Worm (Caenorhabditis elegans) whole organism, young adult: Measurements from ENCODE around the gene C48B4.7.

Source experiments
- B0019.2 ChIP-seq: fragments of 200-800 bp; sonication (Bioruptor generic); conservative IDR thresholded peaks from 2 replicates; pipeline ENCODE4 v1.3.6; 2022; ENCODE audit warnings: missing genetic modification reagents, missing genetic modification characterization, missing compliant biosample characterization
- C17E4.6 ChIP-seq: fragments of 200-800 bp; sonication (Bioruptor generic); IDR thresholded peaks from 2 replicates; pipeline ENCODE4 v1.3.6; 2022; ENCODE audit warnings: missing genetic modification reagents, missing genetic modification characterization, missing compliant biosample characterization
- D2030.7 ChIP-seq: fragments of 200-800 bp; sonication (Bioruptor generic); IDR thresholded peaks from 2 replicates; pipeline ENCODE4 v1.3.6; 2022; ENCODE audit warnings: missing genetic modification reagents, missing genetic modification characterization, missing compliant biosample characterization
- F10E7.11 ChIP-seq: sonication (generic microtip); optimal IDR thresholded peaks from 2 replicates; lab custom pipeline; 2017; ENCODE audit warnings: mild to moderate bottlenecking, missing genetic modification characterization, moderate library complexity, missing compliant biosample characterization
- F22D6.2 ChIP-seq: sonication (generic microtip); optimal IDR thresholded peaks from 2 replicates; lab custom pipeline; 2016; ENCODE audit warnings: mild to moderate bottlenecking, missing genetic modification characterization, missing compliant biosample characterization
- K11D2.4 ChIP-seq: fragments of 200-800 bp; sonication (Bioruptor generic); IDR thresholded peaks from 2 replicates; pipeline ENCODE4 v1.3.6; 2022; ENCODE audit warnings: missing genetic modification reagents, missing genetic modification characterization, missing compliant biosample characterization
- ZK185.1 ChIP-seq: sonication (generic microtip); optimal IDR thresholded peaks from 2 replicates; lab custom pipeline; 2016; ENCODE audit warnings: mild to moderate bottlenecking, missing genetic modification characterization, missing compliant biosample characterization; ENCODE audit not compliant: poor library complexity, severe bottlenecking
- akir-1 ChIP-seq: fragments of 200-800 bp; sonication (Bioruptor generic); optimal IDR thresholded peaks from 2 replicates; lab custom pipeline; 2018; ENCODE audit warnings: mild to moderate bottlenecking, missing genetic modification characterization, moderate library complexity, missing compliant biosample characterization
- aptf-3 ChIP-seq: fragments of 200-800 bp; sonication (Bioruptor generic); IDR thresholded peaks from 2 replicates; pipeline ENCODE4 v1.3.6; 2022; ENCODE audit warnings: missing genetic modification characterization, missing compliant biosample characterization
- atf-7 ChIP-seq: sonication (generic microtip); optimal IDR thresholded peaks from 2 replicates; lab custom pipeline; 2017; ENCODE audit warnings: mild to moderate bottlenecking, missing genetic modification characterization, missing compliant biosample characterization
- athp-1 ChIP-seq: sonication (generic microtip); optimal IDR thresholded peaks from 2 replicates; lab custom pipeline; 2017; ENCODE audit warnings: mild to moderate bottlenecking, missing genetic modification characterization, missing compliant biosample characterization
- attf-5 ChIP-seq: fragments of 200-800 bp; sonication (Bioruptor generic); optimal IDR thresholded peaks from 2 replicates; lab custom pipeline; 2018; ENCODE audit warnings: mild to moderate bottlenecking, missing genetic modification characterization, missing compliant biosample characterization
- attf-6 ChIP-seq: fragments of 200-800 bp; sonication (Bioruptor generic); IDR thresholded peaks from 2 replicates; pipeline ENCODE4 v1.3.6; 2022; ENCODE audit warnings: missing genetic modification reagents, missing genetic modification characterization, missing compliant biosample characterization
- bed-1 ChIP-seq: fragments of 200-800 bp; sonication (Bioruptor generic); IDR thresholded peaks from 2 replicates; pipeline ENCODE4 v1.3.6; 2022; ENCODE audit warnings: missing genetic modification reagents, missing genetic modification characterization, missing compliant biosample characterization
- bed-2 ChIP-seq: fragments of 200-800 bp; sonication (Bioruptor generic); IDR thresholded peaks from 2 replicates; pipeline ENCODE4 v1.3.6; 2022; ENCODE audit warnings: missing genetic modification reagents, missing genetic modification characterization, missing compliant biosample characterization
- ceh-58 ChIP-seq: fragments of 200-800 bp; sonication (Bioruptor generic); IDR thresholded peaks from 2 replicates; pipeline ENCODE4 v1.3.6; 2022; ENCODE audit warnings: missing genetic modification characterization, missing compliant biosample characterization
- ceh-79 ChIP-seq: sonication (generic microtip); optimal IDR thresholded peaks from 2 replicates; lab custom pipeline; 2017; ENCODE audit warnings: mild to moderate bottlenecking, missing genetic modification characterization, missing compliant biosample characterization
- dpff-1 ChIP-seq: sonication (generic microtip); optimal IDR thresholded peaks from 2 replicates; lab custom pipeline; 2017; ENCODE audit warnings: mild to moderate bottlenecking, missing genetic modification characterization, missing compliant biosample characterization
- dpl-1 ChIP-seq: fragments of 150-350 bp; optimal IDR thresholded peaks from 2 replicates; lab custom pipeline; 2014; ENCODE audit warnings: missing biosample characterization, missing genetic modification reagents, missing genetic modification characterization
- efl-1 ChIP-seq: fragments of 150-350 bp; optimal IDR thresholded peaks from 2 replicates; lab custom pipeline; 2014; ENCODE audit warnings: missing biosample characterization, missing genetic modification reagents, missing genetic modification characterization
- fkh-3 ChIP-seq: sonication (generic microtip); optimal IDR thresholded peaks from 2 replicates; lab custom pipeline; 2016; ENCODE audit warnings: mild to moderate bottlenecking, missing genetic modification characterization, missing compliant biosample characterization
- him-1 ChIP-seq: sonication (generic microtip); optimal IDR thresholded peaks from 2 replicates; lab custom pipeline; 2016; ENCODE audit warnings: missing genotype, missing genetic modification reagents, missing genetic modification characterization, missing compliant biosample characterization
- hlh-26 ChIP-seq: fragments of 200-800 bp; sonication (Bioruptor generic); conservative IDR thresholded peaks from 2 replicates; pipeline ENCODE4 v1.3.6; 2022; ENCODE audit warnings: missing genetic modification reagents, missing genetic modification characterization, missing compliant biosample characterization
- hmg-20 ChIP-seq: fragments of 200-800 bp; sonication (Bioruptor generic); IDR thresholded peaks from 2 replicates; pipeline ENCODE4 v1.3.6; 2022; ENCODE audit warnings: missing genetic modification reagents, missing genetic modification characterization, missing compliant biosample characterization
- lag-1 ChIP-seq: fragments of 200-800 bp; sonication (Bioruptor generic); IDR thresholded peaks from 2 replicates; pipeline ENCODE4 v1.3.6; 2022; ENCODE audit warnings: missing genetic modification reagents, missing genetic modification characterization, missing compliant biosample characterization
- lin-35 ChIP-seq, 3 experiments: fragments of 150-350 bp in 2 of 3; sonication (generic microtip) in 1 of 3; optimal IDR thresholded peaks; 2 replicates each; lab custom pipeline; 2014 to 2018; ENCODE audit warnings: missing biosample characterization in 3 of 3, missing genetic modification characterization in 3 of 3, missing genetic modification reagents in 3 of 3
- lin-40 ChIP-seq: sonication (generic microtip); optimal IDR thresholded peaks from 2 replicates; lab custom pipeline; 2016; ENCODE audit warnings: missing genetic modification characterization, mild to moderate bottlenecking, missing compliant biosample characterization, missing genotype, missing genetic modification reagents
- lir-1 ChIP-seq: fragments of 200-800 bp; sonication (Bioruptor generic); conservative IDR thresholded peaks from 2 replicates; pipeline ENCODE4 v1.3.6; 2022; ENCODE audit warnings: missing genetic modification reagents, missing genetic modification characterization, missing compliant biosample characterization
- lsl-1 ChIP-seq: fragments of 200-800 bp; sonication (Bioruptor generic); optimal IDR thresholded peaks from 2 replicates; lab custom pipeline; 2018; ENCODE audit warnings: mild to moderate bottlenecking, missing genetic modification characterization, moderate library complexity, missing compliant biosample characterization
- madf-6 ChIP-seq: fragments of 200-800 bp; sonication (Bioruptor generic); IDR thresholded peaks from 2 replicates; pipeline ENCODE4 v1.3.6; 2022; ENCODE audit warnings: missing genetic modification reagents, missing genetic modification characterization, missing compliant biosample characterization
- mcd-1 ChIP-seq: fragments of 200-800 bp; sonication (Bioruptor generic); IDR thresholded peaks from 2 replicates; pipeline ENCODE4 v1.3.6; 2022; ENCODE audit warnings: missing genetic modification reagents, missing genetic modification characterization, missing compliant biosample characterization
- mel-28 ChIP-seq: sonication (generic microtip); optimal IDR thresholded peaks from 2 replicates; lab custom pipeline; 2016; ENCODE audit warnings: borderline replicate concordance, mild to moderate bottlenecking, missing genetic modification characterization, missing compliant biosample characterization
- mxl-1 ChIP-seq: sonication (generic microtip); optimal IDR thresholded peaks from 2 replicates; lab custom pipeline; 2016; ENCODE audit warnings: missing genetic modification characterization, missing compliant biosample characterization
- nfya-2 ChIP-seq: fragments of 200-800 bp; sonication (Bioruptor generic); IDR thresholded peaks from 2 replicates; pipeline ENCODE4 v1.3.6; 2022; ENCODE audit warnings: missing genetic modification reagents, missing genetic modification characterization, missing compliant biosample characterization
- nhr-27 ChIP-seq: fragments of 200-800 bp; sonication (Bioruptor generic); optimal IDR thresholded peaks from 2 replicates; lab custom pipeline; 2018; ENCODE audit warnings: mild to moderate bottlenecking, missing genetic modification characterization, moderate library complexity, missing compliant biosample characterization
- rec-8 ChIP-seq, 2 experiments: sonication (generic microtip); optimal IDR thresholded peaks; 2 replicates each; lab custom pipeline; 2016; ENCODE audit warnings: mild to moderate bottlenecking in 2 of 2, missing genetic modification characterization in 2 of 2, missing genetic modification reagents in 2 of 2, missing genotype in 2 of 2, missing biosample characterization in 1 of 2, missing compliant biosample characterization in 1 of 2, moderate library complexity in 1 of 2
- rpc-1 ChIP-seq, 2 experiments: fragments of 150-350 bp in 1 of 2; sonication (generic microtip) in 1 of 2; optimal IDR thresholded peaks; 2 replicates each; lab custom pipeline; 2014 to 2018; ENCODE audit warnings: missing biosample characterization in 1 of 2, missing genetic modification characterization in 1 of 2, missing genetic modification reagents in 1 of 2, missing genotype in 1 of 2
- sea-2 ChIP-seq: fragments of 200-800 bp; sonication (Bioruptor generic); IDR thresholded peaks from 2 replicates; pipeline ENCODE4 v1.3.6; 2022; ENCODE audit warnings: missing genetic modification characterization, missing compliant biosample characterization
- snpc-1.3 ChIP-seq: sonication (generic microtip); optimal IDR thresholded peaks from 2 replicates; lab custom pipeline; 2017; ENCODE audit warnings: missing genetic modification characterization, mild to moderate bottlenecking, missing compliant biosample characterization, antibody characterized with exemption, moderate library complexity, missing genotype, missing genetic modification reagents; ENCODE audit not compliant: insufficient read depth
- snpc-3.4 ChIP-seq: sonication (generic microtip); optimal IDR thresholded peaks from 2 replicates; lab custom pipeline; 2017; ENCODE audit warnings: missing genetic modification characterization, mild to moderate bottlenecking, missing compliant biosample characterization, antibody characterized with exemption, moderate library complexity, missing genotype, missing genetic modification reagents
- sptf-2 ChIP-seq: fragments of 200-800 bp; sonication (Bioruptor generic); optimal IDR thresholded peaks from 2 replicates; lab custom pipeline; 2018; ENCODE audit warnings: mild to moderate bottlenecking, missing genetic modification characterization, missing compliant biosample characterization
- tbp1 ChIP-seq: fragments of 200-800 bp; sonication (Bioruptor generic); optimal IDR thresholded peaks from 2 replicates; lab custom pipeline; 2018; ENCODE audit warnings: mild to moderate bottlenecking, missing genetic modification characterization, missing compliant biosample characterization
- tbx-9 ChIP-seq: sonication (generic microtip); optimal IDR thresholded peaks from 2 replicates; lab custom pipeline; 2016; ENCODE audit warnings: borderline replicate concordance, missing genetic modification characterization, inconsistent platforms, missing compliant biosample characterization
- tlf-1 ChIP-seq: fragments of 200-800 bp; sonication (Bioruptor generic); optimal IDR thresholded peaks from 2 replicates; lab custom pipeline; 2018; ENCODE audit warnings: mild to moderate bottlenecking, missing genetic modification characterization, missing compliant biosample characterization
- unc-62 ChIP-seq: fragments of 150-350 bp; optimal IDR thresholded peaks from 2 replicates; lab custom pipeline; 2014; ENCODE audit warnings: missing biosample characterization, missing genetic modification reagents, missing genetic modification characterization
- xnd-1 ChIP-seq: sonication (generic microtip); optimal IDR thresholded peaks from 2 replicates; lab custom pipeline; 2016; ENCODE audit warnings: missing genotype, missing genetic modification reagents, missing genetic modification characterization, missing compliant biosample characterization
- ztf-3 ChIP-seq: fragments of 200-800 bp; sonication (Bioruptor generic); optimal IDR thresholded peaks from 2 replicates; lab custom pipeline; 2018; ENCODE audit warnings: mild to moderate bottlenecking, missing genetic modification characterization, missing compliant biosample characterization
- ztf-6 ChIP-seq: fragments of 200-800 bp; sonication (Bioruptor generic); IDR thresholded peaks from 2 replicates; pipeline ENCODE4 v1.3.6; 2022; ENCODE audit warnings: missing genetic modification reagents, missing genetic modification characterization, missing compliant biosample characterization

C48B4.7 gene

ce11 chrIII:9546016-9546659 is 13.1 kb downstream of the C48B4.7 start, which contains the start of gene unc-16 (continued):
- TF ChIP-seq C17E4.6 (GFP tag; lab: Robert Waterston, UW) (0 out of 2 replicates have a peak, but pooled peaks have one; percentile 36), bed-2 (no peak), sptf-2 (GFP tag; lab: Kevin White, UChicago) (no peak), ceh-79 (tag; lab: Kevin White, UChicago) (no peak), tbp1 (peak; percentile 42), rpc-1 (optimal IDR thresholded peaks at IDR 0.05; lab: Kevin White, UChicago) (peak; percentile 13), rpc-1 (tag; optimal IDR thresholded peaks at IDR 0.05; lab: Kevin White, UChicago) (no peak), lin-35 (GFP tag; optimal IDR thresholded peaks at IDR 0.05; lab: Kevin White, UChicago) (peak in 1 of 3 experiments; percentile 82), dpl-1 (GFP tag; lab: Kevin White, UChicago) (peak; percentile 34), snpc-1.3 (tag; lab: Kevin White, UChicago) (no peak), tlf-1 (GFP tag; lab: Kevin White, UChicago) (peak; percentile 28), lir-1 (GFP tag; lab: Robert Waterston, UW) (no peak), hmg-20 (GFP tag; lab: Robert Waterston, UW) (no peak), efl-1 (GFP tag; lab: Kevin White, UChicago) (peak; percentile 19), ZK185.1 (peak; percentile 65), him-1 (tag; lab: Kevin White, UChicago) (no peak), athp-1 (tag; lab: Kevin White, UChicago) (peak; percentile 62), sea-2 (GFP tag; lab: Robert Waterston, UW) (no peak), snpc-3.4 (tag; lab: Kevin White, UChicago) (no peak), dpff-1 (tag; lab: Kevin White, UChicago) (no peak), fkh-3 (tag; lab: Kevin White, UChicago) (no peak), ceh-58 (GFP tag; lab: Robert Waterston, UW) (no peak), attf-6 (GFP tag; lab: Robert Waterston, UW) (no peak), lsl-1 (peak; percentile 76), akir-1 (GFP tag; lab: Kevin White, UChicago) (no peak), bed-1 (no peak), nfya-2 (GFP tag; lab: Robert Waterston, UW) (no peak), nhr-27 (tag; lab: Kevin White, UChicago) (no peak), mel-28 (no peak), attf-5 (GFP tag; lab: Kevin White, UChicago) (peak; percentile 89), madf-6 (GFP tag; lab: Robert Waterston, UW) (no peak; the same call in 1 of the 2 replicates), lag-1 (GFP tag; lab: Robert Waterston, UW) (no peak), ztf-6 (GFP tag; lab: Robert Waterston, UW) (no peak), B0019.2 (no peak), D2030.7 (GFP tag; lab: Robert Waterston, UW) (no peak), F10E7.11 (no peak), mcd-1 (peak; percentile 89), xnd-1 (no peak), lin-40 (tag; lab: Kevin White, UChicago) (peak; percentile 85), mxl-1 (tag; lab: Kevin White, UChicago) (no peak), unc-62 (peak; percentile 72), aptf-3 (no peak), atf-7 (no peak), hlh-26 (GFP tag; lab: Robert Waterston, UW) (no peak), ztf-3 (GFP tag; lab: Kevin White, UChicago) (no peak), K11D2.4 (GFP tag; lab: Robert Waterston, UW) (peak; percentile 87), tbx-9 (tag; lab: Kevin White, UChicago) (no peak), F22D6.2 (tag; lab: Kevin White, UChicago) (no peak), rec-8 (tag; optimal IDR thresholded peaks at IDR 0.05; lab: Kevin White, UChicago) (no peak)
